Worm (Caenorhabditis elegans) whole organism, early embryonic: ENCODE measurements around the gene igdb-3.

Experiments used
- ama-1 ChIP-seq: fragments of 150-350 bp; optimal IDR thresholded peaks from 2 replicates; lab custom pipeline; 2014
- hnd-1 ChIP-seq: sonication (generic microtip); optimal IDR thresholded peaks from 2 replicates; lab custom pipeline; 2016; ENCODE audit warnings: missing genetic modification characterization, missing compliant biosample characterization
- pes-1 ChIP-seq: fragments of 200-800 bp; sonication (Bioruptor generic); IDR thresholded peaks from 2 replicates; pipeline ENCODE4 v1.3.6; 2022; ENCODE audit warnings: missing genetic modification reagents, missing genetic modification characterization, missing compliant biosample characterization

ce11 chrX:6412575-6412974 is 27.3 kb downstream of the igdb-3 start, which contains the start of gene T22E5.1:
- TF ChIP-seq hnd-1 (tag; lab: Kevin White, UChicago): no peak
- TF ChIP-seq ama-1 (lab: Kevin White, UChicago): no peak
- no peak for TF ChIP-seq pes-1 (GFP tag; lab: Robert Waterston, UW)
